Fruit fly (Drosophila melanogaster) whole organism, prepupa: ENCODE measurements around the gene form3.

Experiments
- Blimp-1 ChIP-seq: fragments of 200-800 bp; sonication (Bioruptor generic); optimal IDR thresholded peaks from 3 replicates; lab custom pipeline; 2017; ENCODE audit warnings: missing biosample characterization, missing genetic modification characterization, mild to moderate bottlenecking, moderate library complexity, missing genetic modification reagents
- CG10631 ChIP-seq: fragments of 200-800 bp; sonication (Bioruptor generic); optimal IDR thresholded peaks from 2 replicates; lab custom pipeline; 2016; ENCODE audit warnings: missing biosample characterization, missing genetic modification characterization
- CG11762 ChIP-seq: fragments of 200-800 bp; sonication (Bioruptor generic); optimal IDR thresholded peaks from 3 replicates; lab custom pipeline; 2016; ENCODE audit warnings: missing biosample characterization, missing genetic modification characterization; ENCODE audit not compliant: insufficient read depth
- CG11902 ChIP-seq: fragments of 200-800 bp; sonication (Bioruptor generic); optimal IDR thresholded peaks from 3 replicates; lab custom pipeline; 2016; ENCODE audit warnings: missing biosample characterization, missing genetic modification characterization
- CG1621 ChIP-seq: fragments of 200-800 bp; sonication (Bioruptor generic); optimal IDR thresholded peaks from 3 replicates; lab custom pipeline; 2018; ENCODE audit warnings: missing biosample characterization, mild to moderate bottlenecking, missing genetic modification characterization
- CG31627 ChIP-seq: fragments of 200-800 bp; sonication (Bioruptor generic); optimal IDR thresholded peaks from 3 replicates; lab custom pipeline; 2016; ENCODE audit warnings: missing biosample characterization, missing genetic modification characterization
- CG32006 ChIP-seq: fragments of 200-800 bp; sonication (Bioruptor generic); optimal IDR thresholded peaks from 3 replicates; lab custom pipeline; 2017; ENCODE audit warnings: missing biosample characterization, mild to moderate bottlenecking, missing genetic modification characterization
- CG34406 ChIP-seq: fragments of 200-800 bp; sonication (Bioruptor generic); optimal IDR thresholded peaks from 3 replicates; lab custom pipeline; 2016; ENCODE audit warnings: missing biosample characterization, missing genetic modification characterization
- CG3919 ChIP-seq: fragments of 200-800 bp; sonication (Bioruptor generic); optimal IDR thresholded peaks from 3 replicates; lab custom pipeline; 2016; ENCODE audit warnings: missing biosample characterization, missing genetic modification characterization
- CG4318 ChIP-seq: fragments of 200-800 bp; sonication (Bioruptor generic); optimal IDR thresholded peaks from 3 replicates; lab custom pipeline; 2017; ENCODE audit warnings: missing biosample characterization, mild to moderate bottlenecking, missing genetic modification characterization
- CG6163 ChIP-seq: fragments of 200-800 bp; sonication (Bioruptor generic); IDR thresholded peaks from 3 replicates; pipeline ENCODE4 v1.3.6; 2022; ENCODE audit warnings: missing biosample characterization, missing genetic modification characterization
- CG6276 ChIP-seq: fragments of 200-800 bp; sonication (Bioruptor generic); optimal IDR thresholded peaks from 2 replicates; lab custom pipeline; 2017; ENCODE audit warnings: missing biosample characterization, mild to moderate bottlenecking, missing genetic modification characterization
- CG6792 ChIP-seq: fragments of 200-800 bp; sonication (Bioruptor generic); optimal IDR thresholded peaks from 3 replicates; lab custom pipeline; 2016; ENCODE audit warnings: missing biosample characterization, missing genetic modification characterization
- CG6808 ChIP-seq: fragments of 200-800 bp; sonication (Bioruptor generic); optimal IDR thresholded peaks from 3 replicates; lab custom pipeline; 2017; ENCODE audit warnings: missing biosample characterization, missing genetic modification characterization, mild to moderate bottlenecking, moderate library complexity, missing genetic modification reagents
- CG7368 ChIP-seq: fragments of 200-800 bp; sonication (Bioruptor generic); optimal IDR thresholded peaks from 3 replicates; lab custom pipeline; 2016; ENCODE audit warnings: missing biosample characterization, missing genetic modification characterization
- CG8119 ChIP-seq: fragments of 200-800 bp; sonication (Bioruptor generic); IDR thresholded peaks from 3 replicates; pipeline ENCODE4 v1.3.6; 2022; ENCODE audit warnings: missing biosample characterization, missing genetic modification characterization
- CG8319 ChIP-seq: fragments of 200-800 bp; sonication (Bioruptor generic); optimal IDR thresholded peaks from 3 replicates; lab custom pipeline; 2016; ENCODE audit warnings: missing biosample characterization, missing genetic modification characterization
- CG8632 ChIP-seq: fragments of 200-800 bp; sonication (Bioruptor generic); optimal IDR thresholded peaks from 3 replicates; lab custom pipeline; 2016; ENCODE audit warnings: missing biosample characterization, missing genetic modification characterization
- CG9139 ChIP-seq: fragments of 200-800 bp; sonication (Bioruptor generic); optimal IDR thresholded peaks from 3 replicates; lab custom pipeline; 2017; ENCODE audit warnings: missing biosample characterization, mild to moderate bottlenecking, missing genetic modification characterization
- Eip75B ChIP-seq: fragments of 200-800 bp; sonication (Bioruptor generic); optimal IDR thresholded peaks from 3 replicates; lab custom pipeline; 2016; ENCODE audit warnings: missing biosample characterization, missing genetic modification characterization
- Eip78C ChIP-seq: fragments of 200-800 bp; sonication (Bioruptor generic); peaks from one replicate; lab custom pipeline; 2016; ENCODE audit warnings: missing biosample characterization, missing genetic modification characterization
- Eip93F ChIP-seq: fragments of 200-800 bp; sonication (Bioruptor generic); optimal IDR thresholded peaks from 2 replicates; lab custom pipeline; 2016; ENCODE audit warnings: missing biosample characterization, mild to moderate bottlenecking, missing genetic modification characterization
- Ets21C ChIP-seq: fragments of 200-800 bp; sonication (Bioruptor generic); optimal IDR thresholded peaks from 3 replicates; lab custom pipeline; 2016; ENCODE audit warnings: missing biosample characterization, missing genetic modification characterization
- Ets96B ChIP-seq: fragments of 200-800 bp; optimal IDR thresholded peaks from 2 replicates; lab custom pipeline; 2019; ENCODE audit warnings: missing biosample characterization, mild to moderate bottlenecking, missing genetic modification characterization, moderate library complexity
- Gug ChIP-seq: fragments of 200-800 bp; sonication (Bioruptor generic); IDR thresholded peaks from 2 replicates; pipeline ENCODE4 v1.3.6; 2022; ENCODE audit warnings: missing biosample characterization, missing genetic modification characterization
- Hr38 ChIP-seq: sonication (Bioruptor generic); optimal IDR thresholded peaks from 2 replicates; lab custom pipeline; 2016; ENCODE audit warnings: missing biosample characterization, missing genetic modification characterization
- Met ChIP-seq: fragments of 200-800 bp; sonication (Bioruptor generic); optimal IDR thresholded peaks from 3 replicates; lab custom pipeline; 2016; ENCODE audit warnings: missing biosample characterization, missing genetic modification characterization
- Sox102F ChIP-seq: fragments of 200-800 bp; sonication (Bioruptor generic); optimal IDR thresholded peaks from 2 replicates; lab custom pipeline; 2016; ENCODE audit warnings: missing biosample characterization, mild to moderate bottlenecking, missing genetic modification characterization
- acj6 ChIP-seq: fragments of 200-800 bp; sonication (Bioruptor generic); optimal IDR thresholded peaks from 3 replicates; lab custom pipeline; 2016; ENCODE audit warnings: missing biosample characterization, missing genetic modification characterization
- cyc ChIP-seq: fragments of 200-800 bp; sonication (Bioruptor generic); optimal IDR thresholded peaks from 3 replicates; lab custom pipeline; 2016; ENCODE audit warnings: missing biosample characterization, missing genetic modification characterization
- dac ChIP-seq: fragments of 200-800 bp; sonication (Bioruptor generic); optimal IDR thresholded peaks from 2 replicates; lab custom pipeline; 2017; ENCODE audit warnings: missing biosample characterization, mild to moderate bottlenecking, missing genetic modification characterization
- esn ChIP-seq: fragments of 200-800 bp; sonication (Bioruptor generic); optimal IDR thresholded peaks from 2 replicates; lab custom pipeline; 2016; ENCODE audit warnings: missing biosample characterization, mild to moderate bottlenecking, missing genetic modification characterization, moderate library complexity
- fd59A ChIP-seq: fragments of 200-800 bp; sonication (Bioruptor generic); optimal IDR thresholded peaks from 2 replicates; lab custom pipeline; 2017; ENCODE audit warnings: missing biosample characterization, mild to moderate bottlenecking, missing genetic modification characterization, missing genetic modification reagents
- fd85E ChIP-seq: fragments of 200-800 bp; sonication (Bioruptor generic); optimal IDR thresholded peaks from 3 replicates; lab custom pipeline; 2016; ENCODE audit warnings: missing biosample characterization, missing genetic modification characterization
- net ChIP-seq: fragments of 200-800 bp; sonication (Bioruptor generic); optimal IDR thresholded peaks from 3 replicates; lab custom pipeline; 2016; ENCODE audit warnings: missing biosample characterization, missing genetic modification characterization
- salr ChIP-seq, 2 experiments: fragments of 200-800 bp; sonication (Bioruptor generic); optimal IDR thresholded peaks; 3 replicates each; lab custom pipeline; 2016 to 2018; ENCODE audit warnings: missing biosample characterization in 2 of 2, missing genetic modification characterization in 2 of 2, mild to moderate bottlenecking in 1 of 2
- ss ChIP-seq, 2 experiments: fragments of 200-800 bp; sonication (Bioruptor generic); optimal IDR thresholded peaks; 2 replicates in 1 of 2; 3 replicates in 1 of 2; lab custom pipeline; 2017 to 2018; ENCODE audit warnings: mild to moderate bottlenecking in 2 of 2, missing biosample characterization in 2 of 2, missing genetic modification characterization in 2 of 2, moderate library complexity in 1 of 2
- svp ChIP-seq: fragments of 200-800 bp; sonication (Bioruptor generic); peaks from one replicate; lab custom pipeline; 2016; ENCODE audit warnings: missing biosample characterization, missing genetic modification characterization
- vri ChIP-seq: fragments of 200-800 bp; sonication (Bioruptor generic); optimal IDR thresholded peaks from 3 replicates; lab custom pipeline; 2016; ENCODE audit warnings: missing biosample characterization, mild to moderate bottlenecking, missing genetic modification characterization

Gene form3

dm6 chr3L:7134818-7135217 lies 40.2 kb downstream of the form3 start (continued):
- TF ChIP-seq Ets21C (GFP tag; lab: Kevin White, UChicago), result no peak
- TF ChIP-seq CG8319, result no peak
- no peak for TF ChIP-seq Blimp-1 (GFP tag; lab: Kevin White, UChicago)
- TF ChIP-seq Sox102F (GFP tag; lab: Kevin White, UChicago), result no peak
- no peak for TF ChIP-seq fd85E
- TF ChIP-seq fd59A (GFP tag; lab: Kevin White, UChicago), result peak; percentile 10
- no peak for TF ChIP-seq Eip75B
- TF ChIP-seq esn (GFP tag; lab: Kevin White, UChicago), result no peak
- TF ChIP-seq CG8632 (GFP tag; lab: Kevin White, UChicago), result no peak
- TF ChIP-seq CG1621 (tag; lab: Kevin White, UChicago), result peak; percentile 50
- no peak for TF ChIP-seq Hr38 (GFP tag; lab: Kevin White, UChicago)
- TF ChIP-seq CG11902 (GFP tag; lab: Kevin White, UChicago), result no peak
- TF ChIP-seq CG31627, result no peak
- TF ChIP-seq CG8119, result peak; percentile 36; the same call in 1 of the 3 replicates
- TF ChIP-seq CG10631 (GFP tag; lab: Kevin White, UChicago), result no peak
- no peak for TF ChIP-seq dac (GFP tag; lab: Kevin White, UChicago)
- peak; percentile 11; the same call in 1 of the 2 replicates for TF ChIP-seq Gug (GFP tag; lab: Robert Waterston, UW)
- TF ChIP-seq CG6276 (GFP tag; lab: Kevin White, UChicago), result peak; percentile 39
- peak; percentile 10 for TF ChIP-seq CG7368 (GFP tag; lab: Kevin White, UChicago)
- peak; percentile 14 for TF ChIP-seq Ets96B
- peak; percentile 53 for TF ChIP-seq CG9139 (GFP tag; lab: Kevin White, UChicago)
- TF ChIP-seq svp (GFP tag; lab: Kevin White, UChicago), result no peak
- no peak for TF ChIP-seq CG6792 (GFP tag; lab: Kevin White, UChicago)
- TF ChIP-seq CG32006 (GFP tag; lab: Kevin White, UChicago), result peak; percentile 4
- TF ChIP-seq CG3919 (GFP tag; lab: Kevin White, UChicago), result no peak
- no peak for TF ChIP-seq CG4318
- TF ChIP-seq net (GFP tag; lab: Kevin White, UChicago), result no peak
- TF ChIP-seq vri (GFP tag; lab: Kevin White, UChicago), result no peak
- peak in 1 of 2 experiments; percentile 3 for TF ChIP-seq salr (GFP tag; optimal IDR thresholded peaks at IDR 0.05; lab: Kevin White, UChicago)
- TF ChIP-seq acj6 (GFP tag; lab: Kevin White, UChicago), result no peak
- no peak for TF ChIP-seq Met (GFP tag; lab: Kevin White, UChicago)
- peak; percentile 9 for TF ChIP-seq CG34406
- TF ChIP-seq Eip78C, result peak; percentile 37
- no peak for TF ChIP-seq cyc
- peak; percentile 85 for TF ChIP-seq CG6163 (GFP tag; lab: Robert Waterston, UW)
- no peak for TF ChIP-seq Eip93F (GFP tag; lab: Kevin White, UChicago)

dm6 chr3L:7136663-7137062 lies 42.0 kb downstream of the form3 start:
- TF ChIP-seq Gug (GFP tag; lab: Robert Waterston, UW) (no peak), CG6276 (GFP tag; lab: Kevin White, UChicago) (peak; percentile 6), CG11762 (GFP tag; lab: Kevin White, UChicago) (no peak), CG8119 (peak; percentile 30; the same call in 1 of the 3 replicates), ss (GFP tag; optimal IDR thresholded peaks at IDR 0.05; lab: Kevin White, UChicago) (peak; percentile 24 to 66), CG6163 (GFP tag; lab: Robert Waterston, UW) (peak; percentile 28; the same call in 1 of the 3 replicates), Eip93F (GFP tag; lab: Kevin White, UChicago) (no peak), CG6808 (GFP tag; lab: Kevin White, UChicago) (peak; percentile 6), CG1621 (tag; lab: Kevin White, UChicago) (peak; percentile 21), CG32006 (GFP tag; lab: Kevin White, UChicago) (peak; percentile 20), Eip78C (peak; percentile 19)
